Worm (Caenorhabditis elegans): ENCODE data around the gene T28C12.6.

DNA sequence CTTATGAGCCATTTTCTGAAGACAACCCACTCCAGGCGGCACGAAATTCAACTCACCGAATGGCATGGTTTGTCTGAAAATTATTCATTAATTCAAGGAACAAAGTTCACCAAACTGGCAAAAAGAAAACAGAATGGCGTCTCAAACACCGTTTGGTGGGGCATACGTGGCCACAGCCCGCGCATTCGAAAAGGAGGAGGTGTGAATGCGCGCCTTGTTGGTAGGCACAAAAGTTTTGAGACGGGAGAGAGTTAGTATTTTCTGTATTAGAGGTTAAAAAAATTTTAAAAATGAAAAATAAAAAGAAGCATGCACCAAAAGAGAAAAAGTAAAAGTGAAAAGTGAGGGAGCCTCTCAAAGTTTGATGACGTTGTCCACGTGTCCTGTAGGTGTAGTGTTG, 24.0 kb downstream of the T28C12.6 start:
- TF ChIP-seq hmg-4 (GFP tag; optimal IDR thresholded peaks at IDR 0.05) (no peak), hnd-1 (tag; optimal IDR thresholded peaks at IDR 0.05) (no peak), ama-1 (optimal IDR thresholded peaks at IDR 0.05) (no peak), ceh-36 (tag; optimal IDR thresholded peaks at IDR 0.05) (no peak), tbx-37 (GFP tag; conservative IDR thresholded peaks at IDR 0.05) (no peak), hmbx-1 (tag; optimal IDR thresholded peaks at IDR 0.05) (no peak), tra-4 (tag; optimal IDR thresholded peaks at IDR 0.05) (no peak), flt-1 (GFP tag; IDR thresholded peaks at IDR 0.05) (no peak), sea-1 (GFP tag; conservative IDR thresholded peaks at IDR 0.05) (no peak)

Data from whole organism, early embryonic.